Worm (Caenorhabditis elegans): Measurements from ENCODE around the gene twk-6.

The twk-6 gene

DNA sequence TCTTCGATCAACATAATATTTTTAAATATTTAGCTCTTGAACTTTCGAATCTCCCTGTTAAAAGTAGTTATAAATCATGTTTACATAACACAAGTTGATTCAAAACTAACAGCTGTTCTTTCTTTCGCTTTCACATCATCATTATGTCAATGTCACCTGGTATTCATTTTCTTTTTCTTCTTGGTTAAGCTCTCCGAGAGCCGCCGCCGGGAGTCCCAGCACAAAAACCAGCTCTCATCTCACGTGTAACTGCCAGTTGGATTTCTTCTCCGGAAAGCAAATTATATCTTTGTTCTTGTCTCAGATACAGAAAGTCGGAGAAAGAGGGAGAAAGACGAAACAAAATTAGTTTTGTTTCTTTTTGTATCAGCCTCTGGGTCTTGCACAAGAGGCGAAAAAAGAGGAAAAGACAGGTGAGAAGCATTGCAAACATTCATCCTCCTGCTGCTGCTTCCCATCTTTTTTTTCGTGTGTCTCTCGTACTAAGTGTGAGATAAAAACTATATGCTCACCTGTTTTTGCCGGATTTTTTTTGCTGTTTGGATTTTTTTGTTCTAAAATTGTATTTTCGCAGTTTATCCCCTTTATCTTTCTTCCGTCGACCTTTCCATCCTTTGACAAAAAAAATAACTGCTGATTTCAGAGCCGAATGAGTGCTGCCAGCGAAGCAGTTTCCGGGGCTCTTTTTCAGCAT lies 11.3 kb upstream of the twk-6 start, which contains the start of gene F17C8.3:
Gene F17C8.3 (plus strand): TSS at position 644 of the 694 bp plus-strand sequence.
- TF ChIP-seq ceh-43 (GFP tag; optimal IDR thresholded peaks at IDR 0.05) (no peak), unc-120 (tag; optimal IDR thresholded peaks at IDR 0.05; ENCODE audit: poor library complexity, severe bottlenecking) (peak; percentile 26), tbx-8 (GFP tag; optimal IDR thresholded peaks at IDR 0.05) (no peak), hlh-1 (tag; optimal IDR thresholded peaks at IDR 0.05) (peak; percentile 69)

- TF ChIP-seq elt-3 (tag; optimal IDR thresholded peaks at IDR 0.05) (no peak), sptf-1 (tag; optimal IDR thresholded peaks at IDR 0.05) (no peak), hlh-1 (tag; optimal IDR thresholded peaks at IDR 0.05) (no peak), pha-4 (tag; optimal IDR thresholded peaks at IDR 0.05) (no peak), mep-1 (tag; optimal IDR thresholded peaks at IDR 0.05) (no peak), zip-8 (tag; optimal IDR thresholded peaks at IDR 0.05) (no peak), lin-13 (tag; optimal IDR thresholded peaks at IDR 0.05) (no peak), lsy-2 (tag; optimal IDR thresholded peaks at IDR 0.05) (no peak), mab-5 (tag; optimal IDR thresholded peaks at IDR 0.05) (no peak), ceh-39 (tag; optimal IDR thresholded peaks at IDR 0.05) (no peak), unc-39 (tag; optimal IDR thresholded peaks at IDR 0.05) (no peak), flh-1 (GFP tag; optimal IDR thresholded peaks at IDR 0.05) (no peak), blmp-1 (tag; optimal IDR thresholded peaks at IDR 0.05) (no peak), unc-120 (tag; optimal IDR thresholded peaks at IDR 0.05; ENCODE audit: poor library complexity, severe bottlenecking) (no peak), nhr-28 (tag; optimal IDR thresholded peaks at IDR 0.05) (no peak)
These were observed 8.7 kb upstream of the twk-6 start, which contains the start of gene F17C8.9 for ce11 chrIII:4734056-4734455. Gene F17C8.9, plus strand, starts transcription at chrIII:4734356.

- TF ChIP-seq ceh-83 (GFP tag; optimal IDR thresholded peaks at IDR 0.05) = no peak
- TF ChIP-seq unc-120 (tag; optimal IDR thresholded peaks at IDR 0.05; ENCODE audit: poor library complexity, severe bottlenecking) = no peak
- no peak for TF ChIP-seq ces-1 (GFP tag; optimal IDR thresholded peaks at IDR 0.05)
- no peak for TF ChIP-seq blmp-1 (tag; optimal IDR thresholded peaks at IDR 0.05)
- no peak for TF ChIP-seq ztf-11 (tag; optimal IDR thresholded peaks at IDR 0.05)
- TF ChIP-seq pha-4 (tag; optimal IDR thresholded peaks at IDR 0.05) = no peak
- no peak for TF ChIP-seq ceh-39 (tag; optimal IDR thresholded peaks at IDR 0.05)
- no peak for TF ChIP-seq mls-2 (tag; optimal IDR thresholded peaks at IDR 0.05)
- TF ChIP-seq zip-8 (tag; optimal IDR thresholded peaks at IDR 0.05) = no peak
- no peak for TF ChIP-seq unc-39 (tag; optimal IDR thresholded peaks at IDR 0.05)
- no peak for TF ChIP-seq ceh-43 (GFP tag; optimal IDR thresholded peaks at IDR 0.05)
- no peak for TF ChIP-seq lin-13 (tag; optimal IDR thresholded peaks at IDR 0.05)
- no peak for TF ChIP-seq M03D4.4 (tag; optimal IDR thresholded peaks at IDR 0.05)
- TF ChIP-seq lsy-2 (tag; optimal IDR thresholded peaks at IDR 0.05) = no peak
- no peak for TF ChIP-seq nhr-237 (tag; optimal IDR thresholded peaks at IDR 0.05)
- no peak for TF ChIP-seq mab-5 (tag; optimal IDR thresholded peaks at IDR 0.05)
- no peak for TF ChIP-seq nhr-12 (tag; optimal IDR thresholded peaks at IDR 0.05)
- no peak for TF ChIP-seq tbx-8 (GFP tag; optimal IDR thresholded peaks at IDR 0.05)
- TF ChIP-seq lin-32 (GFP tag; optimal IDR thresholded peaks at IDR 0.05) = no peak
These were observed 7.3 kb upstream of the twk-6 start, which contains the start of gene F17C8.7 for ce11 chrIII:4735443-4735842. Gene F17C8.7, plus strand, starts transcription at chrIII:4735743.

- no peak for TF ChIP-seq elt-3 (tag; optimal IDR thresholded peaks at IDR 0.05)
- TF ChIP-seq ceh-43 (GFP tag; optimal IDR thresholded peaks at IDR 0.05) = no peak
- TF ChIP-seq sptf-1 (tag; optimal IDR thresholded peaks at IDR 0.05) = no peak
- no peak for TF ChIP-seq unc-39 (tag; optimal IDR thresholded peaks at IDR 0.05)
- no peak for TF ChIP-seq ham-2 (GFP tag; optimal IDR thresholded peaks at IDR 0.05)
- TF ChIP-seq mab-5 (tag; optimal IDR thresholded peaks at IDR 0.05) = no peak
- no peak for TF ChIP-seq cnd-1 (tag; optimal IDR thresholded peaks at IDR 0.05)
- TF ChIP-seq blmp-1 (tag; optimal IDR thresholded peaks at IDR 0.05) = no peak
- no peak for TF ChIP-seq pha-4 (tag; optimal IDR thresholded peaks at IDR 0.05)
- TF ChIP-seq nhr-76 (tag; optimal IDR thresholded peaks at IDR 0.05) = no peak
- TF ChIP-seq zip-8 (tag; optimal IDR thresholded peaks at IDR 0.05) = no peak
These were observed 2.7 kb upstream of the twk-6 start, which contains the start of gene ras-2 for ce11 chrIII:4739975-4740374. Gene ras-2, minus strand, starts transcription at chrIII:4740075.

DNA sequence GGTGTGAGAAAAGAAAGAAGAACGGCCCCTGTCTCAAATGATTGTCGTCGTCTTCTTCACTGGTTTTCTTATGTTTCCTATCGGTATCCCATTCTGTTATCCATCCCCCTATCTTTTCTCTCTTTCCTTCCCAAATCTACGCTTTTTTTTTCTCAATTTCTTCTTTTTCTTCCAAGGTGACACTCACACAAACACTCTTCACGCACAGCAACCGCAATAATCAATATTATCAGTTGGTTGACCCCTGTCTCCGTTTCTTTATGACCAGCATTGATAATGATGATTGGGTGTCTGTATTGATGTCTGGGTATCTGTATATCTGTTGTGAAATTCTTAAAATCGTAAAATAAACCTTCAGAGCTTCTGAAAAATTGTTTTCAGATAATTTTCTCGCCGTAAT lies 1.9 kb upstream of the twk-6 start:
- no peak for TF ChIP-seq snpc-4 (tag; optimal IDR thresholded peaks at IDR 0.05)
- TF ChIP-seq zip-8 (tag; optimal IDR thresholded peaks at IDR 0.05) = no peak
- no peak for TF ChIP-seq unc-62 (GFP tag; optimal IDR thresholded peaks at IDR 0.05)
- no peak for TF ChIP-seq blmp-1 (tag; optimal IDR thresholded peaks at IDR 0.05)
- TF ChIP-seq flh-1 (GFP tag; optimal IDR thresholded peaks at IDR 0.05) = no peak
- TF ChIP-seq mls-2 (tag; optimal IDR thresholded peaks at IDR 0.05) = no peak
- TF ChIP-seq pha-4 (tag; optimal IDR thresholded peaks at IDR 0.05) = no peak
- TF ChIP-seq unc-39 (tag; optimal IDR thresholded peaks at IDR 0.05) = no peak
- no peak for TF ChIP-seq hlh-1 (tag; optimal IDR thresholded peaks at IDR 0.05)
